Worm (Caenorhabditis elegans): ENCODE data around the gene toca-1.
A peak's percentile ranks its signal among the peaks of the same experiment; 100 is the strongest.

The toca-1 gene

DNA sequence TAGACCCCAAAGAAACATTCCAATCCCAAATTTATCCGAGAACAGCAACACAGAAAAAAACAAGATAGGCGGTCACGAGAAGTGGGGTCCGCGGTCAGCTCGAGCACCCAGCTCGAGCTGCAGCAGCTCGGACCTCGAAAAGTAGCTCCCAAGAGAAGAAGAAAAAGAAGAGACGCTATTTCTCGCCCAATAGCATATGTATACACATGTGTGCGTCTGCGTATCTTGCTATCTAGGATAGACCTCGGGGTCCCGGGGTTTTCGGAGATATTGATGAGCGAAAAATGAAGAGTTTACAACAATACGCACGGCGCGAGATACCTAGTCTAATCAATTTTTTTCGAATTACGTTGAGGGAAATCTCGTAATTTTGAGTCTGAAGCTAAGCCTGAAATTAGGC is 781 bp upstream of the toca-1 start (continued):
- TF ChIP-seq eyg-1 (tag; optimal IDR thresholded peaks at IDR 0.05): no peak
- TF ChIP-seq ceh-30 (tag; optimal IDR thresholded peaks at IDR 0.05): no peak
- TF ChIP-seq fkh-10 (GFP tag; optimal IDR thresholded peaks at IDR 0.05): peak; percentile 21
- TF ChIP-seq K09A11.1 (tag; optimal IDR thresholded peaks at IDR 0.05; ENCODE audit: insufficient read depth): no peak
- TF ChIP-seq pha-4 (tag; optimal IDR thresholded peaks at IDR 0.05): no peak
- no peak for TF ChIP-seq hlh-8 (tag; optimal IDR thresholded peaks at IDR 0.05)
- peak; percentile 52 for TF ChIP-seq ceh-18 (tag; optimal IDR thresholded peaks at IDR 0.05)
- TF ChIP-seq unc-3 (GFP tag; conservative IDR thresholded peaks at IDR 0.05): no peak
- no peak for TF ChIP-seq unc-3 (tag; optimal IDR thresholded peaks at IDR 0.05)
- TF ChIP-seq pqm-1 (tag; optimal IDR thresholded peaks at IDR 0.05): no peak
- no peak for TF ChIP-seq ceh-45 (GFP tag; IDR thresholded peaks at IDR 0.05)
- no peak for TF ChIP-seq hlh-13 (GFP tag; optimal IDR thresholded peaks at IDR 0.05)
- no peak for TF ChIP-seq ceh-24 (tag; optimal IDR thresholded peaks at IDR 0.05)
- no peak for TF ChIP-seq ceh-48 (tag; optimal IDR thresholded peaks at IDR 0.05)
- TF ChIP-seq elt-2 (tag; optimal IDR thresholded peaks at IDR 0.05): no peak
- TF ChIP-seq dmd-4 (tag; optimal IDR thresholded peaks at IDR 0.05; ENCODE audit: borderline replicate concordance): no peak
- no peak for TF ChIP-seq pha-2 (tag; optimal IDR thresholded peaks at IDR 0.05)
- no peak for TF ChIP-seq ttx-3 (tag; optimal IDR thresholded peaks at IDR 0.05)
- TF ChIP-seq pag-3 (tag; optimal IDR thresholded peaks at IDR 0.05; ENCODE audit: borderline replicate concordance): no peak
- no peak for TF ChIP-seq T23F11.4 (GFP tag; optimal IDR thresholded peaks at IDR 0.05)

DNA sequence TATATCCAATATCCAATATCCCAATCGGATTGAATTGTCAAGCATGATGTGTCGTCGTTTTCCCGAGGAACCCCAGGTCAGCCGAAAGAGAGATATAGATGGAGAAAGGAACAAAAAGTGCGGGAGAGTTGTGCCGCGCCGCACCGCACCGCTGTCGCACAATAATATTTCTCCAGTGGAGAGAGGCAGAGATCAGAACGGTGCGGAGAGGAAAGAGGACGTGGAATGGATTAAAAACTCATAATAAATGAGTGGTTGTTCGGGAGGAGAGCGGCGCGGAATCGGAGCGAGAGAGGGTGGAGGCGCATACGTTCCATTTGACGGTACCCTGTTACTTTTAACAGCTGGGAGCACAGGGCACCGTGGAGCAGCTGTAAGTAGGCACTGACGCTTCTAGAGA is 3.8 kb downstream of the toca-1 start:
- TF ChIP-seq ceh-18 (tag; optimal IDR thresholded peaks at IDR 0.05) (peak; percentile 2), hlh-6 (tag; optimal IDR thresholded peaks at IDR 0.05) (peak; percentile 48), pha-2 (tag; optimal IDR thresholded peaks at IDR 0.05) (peak; percentile 37), ztf-16 (tag; optimal IDR thresholded peaks at IDR 0.05) (no peak), sdc-2 (tag; optimal IDR thresholded peaks at IDR 0.05) (peak; percentile 45)

DNA sequence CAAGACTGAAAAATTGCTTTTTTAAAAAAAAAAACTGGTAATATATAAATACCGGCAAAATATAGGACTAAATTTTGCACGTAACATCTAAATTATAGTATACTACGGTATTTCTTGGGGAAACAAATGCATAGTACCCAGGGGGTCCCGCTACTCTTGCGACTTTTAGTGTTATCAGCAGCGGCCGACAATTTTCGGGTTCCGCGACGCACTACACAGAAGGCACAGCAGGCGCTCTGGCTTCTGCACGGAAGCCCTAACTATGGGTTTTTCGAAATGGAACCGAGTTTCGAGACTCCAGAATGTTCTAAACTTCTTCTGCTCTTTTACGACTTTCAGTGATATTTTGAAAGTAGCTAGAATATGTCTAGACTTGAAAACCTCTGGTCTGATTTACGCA is 4.7 kb downstream of the toca-1 start:
- TF ChIP-seq unc-42 (tag; optimal IDR thresholded peaks at IDR 0.05) (no peak), lin-11 (tag; optimal IDR thresholded peaks at IDR 0.05) (no peak), ceh-2 (tag; optimal IDR thresholded peaks at IDR 0.05) (no peak), odd-2 (tag; optimal IDR thresholded peaks at IDR 0.05) (no peak), T23F11.4 (GFP tag; optimal IDR thresholded peaks at IDR 0.05) (no peak), sdc-2 (tag; optimal IDR thresholded peaks at IDR 0.05) (no peak), ceh-24 (tag; optimal IDR thresholded peaks at IDR 0.05) (no peak), pros-1 (tag; optimal IDR thresholded peaks at IDR 0.05) (no peak), K02D7.2 (tag; optimal IDR thresholded peaks at IDR 0.05) (no peak), ets-4 (tag; optimal IDR thresholded peaks at IDR 0.05) (no peak)

DNA sequence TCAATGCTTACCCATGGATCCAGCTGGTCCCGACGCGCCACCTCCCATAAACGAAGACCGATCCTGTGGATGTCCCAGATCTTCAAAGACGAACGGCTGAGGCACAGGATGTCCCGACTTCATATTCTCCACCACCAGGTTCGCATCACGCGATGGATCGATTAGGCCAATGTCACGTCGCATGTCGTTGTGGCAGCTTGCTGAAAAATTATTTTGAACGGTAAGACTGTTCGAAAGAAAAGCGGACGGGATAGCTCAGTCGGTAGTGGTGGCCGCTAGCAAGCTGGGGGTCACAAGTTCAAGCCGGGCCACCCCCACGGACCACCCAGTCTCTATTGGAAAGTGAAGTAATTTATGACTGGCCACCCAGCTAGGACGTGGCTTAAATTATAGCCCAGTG is 8.1 kb downstream of the toca-1 start:
- TF ChIP-seq ceh-30 (tag; optimal IDR thresholded peaks at IDR 0.05) (no peak), ceh-2 (tag; optimal IDR thresholded peaks at IDR 0.05) (no peak), ceh-45 (GFP tag; IDR thresholded peaks at IDR 0.05) (no peak), ceh-31 (tag; optimal IDR thresholded peaks at IDR 0.05) (no peak), hlh-8 (tag; optimal IDR thresholded peaks at IDR 0.05) (no peak), sdc-2 (tag; optimal IDR thresholded peaks at IDR 0.05) (no peak), pha-4 (tag; optimal IDR thresholded peaks at IDR 0.05) (no peak), K09A11.1 (tag; optimal IDR thresholded peaks at IDR 0.05; ENCODE audit: insufficient read depth) (no peak), C38D4.7 (GFP tag; optimal IDR thresholded peaks at IDR 0.05) (no peak), pqm-1 (tag; optimal IDR thresholded peaks at IDR 0.05) (no peak), npax-4 (tag; optimal IDR thresholded peaks at IDR 0.05) (no peak), hlh-15 (tag; optimal IDR thresholded peaks at IDR 0.05) (no peak), ref-2 (tag; optimal IDR thresholded peaks at IDR 0.05) (no peak), Y22D7AL.16 (tag; optimal IDR thresholded peaks at IDR 0.05) (no peak), ama-1 (optimal IDR thresholded peaks at IDR 0.05) (no peak), elt-2 (tag; optimal IDR thresholded peaks at IDR 0.05) (no peak), fax-1 (tag; optimal IDR thresholded peaks at IDR 0.05) (no peak), odd-2 (tag; optimal IDR thresholded peaks at IDR 0.05) (no peak)

Measured in whole organism, late embryonic.